Fruit fly (Drosophila melanogaster) whole organism, wandering third instar larva: ENCODE measurements around the gene CG45307.

Experiments used
- CrebA ChIP-seq: fragments of 200-800 bp; sonication (Bioruptor generic); optimal IDR thresholded peaks from 2 replicates; lab custom pipeline; 2016; ENCODE audit warnings: missing biosample characterization, mild to moderate bottlenecking, missing genetic modification characterization, borderline replicate concordance
- HLH106 ChIP-seq: fragments of 200-800 bp; optimal IDR thresholded peaks from 3 replicates; lab custom pipeline; 2019; ENCODE audit warnings: missing biosample characterization, mild to moderate bottlenecking, missing genetic modification characterization, moderate library complexity
- Hr83 ChIP-seq: fragments of 200-300 bp; sonication (Bioruptor generic); optimal IDR thresholded peaks from 2 replicates; lab custom pipeline; 2016; ENCODE audit warnings: missing biosample characterization, mild to moderate bottlenecking, missing genetic modification characterization, moderate library complexity; ENCODE audit not compliant: poor library complexity, severe bottlenecking
- Jra ChIP-seq: sonication (Bioruptor generic); optimal IDR thresholded peaks from 2 replicates; lab custom pipeline; 2016; ENCODE audit warnings: missing biosample characterization, missing genetic modification characterization
- h ChIP-seq: fragments of 200-800 bp; sonication (Bioruptor generic); optimal IDR thresholded peaks from 3 replicates; lab custom pipeline; 2016; ENCODE audit warnings: missing biosample characterization, mild to moderate bottlenecking, missing genetic modification characterization
- tai ChIP-seq: sonication (Bioruptor generic); optimal IDR thresholded peaks from 2 replicates; lab custom pipeline; 2016; ENCODE audit warnings: missing biosample characterization, missing genetic modification characterization

DNA sequence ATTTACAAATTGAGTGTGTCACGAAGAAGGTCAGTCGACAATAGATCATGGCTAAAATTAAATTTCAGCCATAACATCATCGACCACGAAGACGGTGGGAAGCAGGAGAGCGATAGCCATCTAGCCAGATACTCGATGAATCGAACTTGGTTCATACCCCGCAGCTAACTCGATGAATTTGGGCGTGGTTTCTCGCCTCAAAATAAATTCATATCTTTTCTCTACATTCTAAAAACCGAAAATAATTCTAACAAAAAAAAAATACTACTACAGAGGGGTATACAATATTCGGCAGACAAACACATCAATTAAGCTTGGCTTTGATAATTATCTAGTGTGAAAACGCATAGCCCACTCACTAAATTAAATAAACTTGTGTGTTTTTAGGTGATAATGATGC lies 19.2 kb downstream of the CG45307 start:
- TF ChIP-seq Jra (GFP tag; lab: Kevin White, UChicago), result no peak
- no peak for TF ChIP-seq CrebA (GFP tag; lab: Kevin White, UChicago)
- no peak for TF ChIP-seq HLH106 (tag; lab: Kevin White, UChicago)
- TF ChIP-seq Hr83, result no peak
- TF ChIP-seq tai (GFP tag; lab: Kevin White, UChicago), result no peak
- TF ChIP-seq h, result no peak
